Worm (Caenorhabditis elegans) whole organism, L3 larva: ENCODE results near the gene Y32F6A.5.

Source experiments
- R02D3.7 ChIP-seq: fragments of 150-350 bp; optimal IDR thresholded peaks from 2 replicates; lab custom pipeline; 2014; ENCODE audit warnings: missing biosample characterization, missing genetic modification characterization
- ama-1 ChIP-seq: fragments of 150-350 bp; optimal IDR thresholded peaks from 2 replicates; lab custom pipeline; 2018
- ceh-82 ChIP-seq: fragments of 150-350 bp; optimal IDR thresholded peaks from 2 replicates; lab custom pipeline; 2014; ENCODE audit warnings: missing biosample characterization, missing genetic modification characterization
- elt-2 ChIP-seq: sonication (generic microtip); optimal IDR thresholded peaks from 2 replicates; lab custom pipeline; 2016; ENCODE audit warnings: missing genetic modification reagents, mild to moderate bottlenecking, missing genetic modification characterization, missing compliant biosample characterization
- eor-1 ChIP-seq, 2 experiments: fragments of 150-350 bp; optimal IDR thresholded peaks; 2 replicates each; lab custom pipeline; 2014 to 2018; ENCODE audit warnings: missing biosample characterization in 2 of 2, missing genetic modification characterization in 2 of 2
- lin-15B ChIP-seq: fragments of 150-350 bp; optimal IDR thresholded peaks from 2 replicates; lab custom pipeline; 2014; ENCODE audit warnings: missing biosample characterization, missing genetic modification characterization
- lin-39 ChIP-seq: fragments of 150-350 bp; optimal IDR thresholded peaks from 2 replicates; lab custom pipeline; 2018; ENCODE audit warnings: missing biosample characterization, missing genetic modification reagents, missing genetic modification characterization
- nhr-237 ChIP-seq: fragments of 150-350 bp; optimal IDR thresholded peaks from 2 replicates; lab custom pipeline; 2014; ENCODE audit warnings: missing biosample characterization, missing genetic modification characterization
- nhr-77 ChIP-seq: fragments of 150-350 bp; optimal IDR thresholded peaks from 2 replicates; lab custom pipeline; 2014; ENCODE audit warnings: missing biosample characterization, missing genetic modification characterization
- pha-4 ChIP-seq: fragments of 150-350 bp; optimal IDR thresholded peaks from 2 replicates; lab custom pipeline; 2014; ENCODE audit warnings: missing biosample characterization, missing genetic modification reagents, missing genetic modification characterization
- snpc-4 ChIP-seq: fragments of 150-350 bp; optimal IDR thresholded peaks from 2 replicates; lab custom pipeline; 2014; ENCODE audit warnings: missing biosample characterization, missing genetic modification characterization
- tbx-2 ChIP-seq: sonication (generic microtip); optimal IDR thresholded peaks from 2 replicates; lab custom pipeline; 2016; ENCODE audit warnings: mild to moderate bottlenecking, missing genetic modification characterization, missing compliant biosample characterization
- unc-39 ChIP-seq: sonication (generic microtip); optimal IDR thresholded peaks from 4 replicates; lab custom pipeline; 2017; ENCODE audit warnings: missing biosample characterization, missing genetic modification characterization
- unc-62 ChIP-seq: fragments of 150-350 bp; sonication (generic microtip); optimal IDR thresholded peaks from 4 replicates; lab custom pipeline; 2014; ENCODE audit warnings: missing biosample characterization, missing genetic modification reagents, missing genetic modification characterization

- TF ChIP-seq lin-39 (tag; lab: Kevin White, UChicago) = no peak
- no peak for TF ChIP-seq nhr-237 (tag; lab: Kevin White, UChicago)
- TF ChIP-seq snpc-4 (tag; lab: Kevin White, UChicago) = no peak
- no peak for TF ChIP-seq nhr-77 (tag; lab: Kevin White, UChicago)
- no peak for TF ChIP-seq unc-39 (tag; lab: Kevin White, UChicago)
- no peak for TF ChIP-seq ceh-82 (tag; lab: Kevin White, UChicago)
- TF ChIP-seq R02D3.7 (tag; lab: Kevin White, UChicago) = no peak
- TF ChIP-seq unc-62 (GFP tag; lab: Kevin White, UChicago) = no peak
- TF ChIP-seq pha-4 (tag; lab: Kevin White, UChicago) = no peak
- no peak for TF ChIP-seq lin-15B
- no peak for TF ChIP-seq ama-1
- TF ChIP-seq tbx-2 (tag; lab: Kevin White, UChicago) = no peak
- TF ChIP-seq eor-1 (tag; optimal IDR thresholded peaks at IDR 0.05; lab: Kevin White, UChicago) = no peak
- no peak for TF ChIP-seq elt-2 (tag; lab: Kevin White, UChicago)
Observed at ce11 chrV:10460685-10461084, 7.3 kb upstream of the Y32F6A.5 start.
